Worm (Caenorhabditis elegans): ENCODE data around the gene K01A6.4.

ce11 chrIV:11717094-11717876, 22.8 kb downstream of the K01A6.4 start:
- TF ChIP-seq hlh-1 (tag; optimal IDR thresholded peaks at IDR 0.05) (no peak), pha-4 (tag; optimal IDR thresholded peaks at IDR 0.05) (no peak), drap-1 (GFP tag; optimal IDR thresholded peaks at IDR 0.05) (no peak), ztf-11 (tag; optimal IDR thresholded peaks at IDR 0.05) (no peak), mls-2 (tag; optimal IDR thresholded peaks at IDR 0.05) (peak; percentile 30), elt-3 (tag; optimal IDR thresholded peaks at IDR 0.05) (no peak), nhr-2 (tag; optimal IDR thresholded peaks at IDR 0.05) (peak; percentile 99), nhr-28 (tag; optimal IDR thresholded peaks at IDR 0.05) (no peak), nhr-237 (tag; optimal IDR thresholded peaks at IDR 0.05) (no peak), snpc-4 (tag; optimal IDR thresholded peaks at IDR 0.05) (no peak), elt-1 (tag; optimal IDR thresholded peaks at IDR 0.05; ENCODE audit: borderline replicate concordance, insufficient read depth) (no peak)
